Fruit fly (Drosophila melanogaster) whole organism, pupa: ENCODE measurements around the gene CG5112.

Experiments used
- CG10348 ChIP-seq: fragments of 200-800 bp; sonication (Bioruptor generic); IDR thresholded peaks from 2 replicates; pipeline ENCODE4 v1.3.6; 2022; ENCODE audit warnings: missing biosample characterization, missing genetic modification characterization
- CG12605 ChIP-seq: fragments of 200-800 bp; sonication (Bioruptor generic); IDR thresholded peaks from 2 replicates; pipeline ENCODE4 v1.3.6; 2022; ENCODE audit warnings: missing biosample characterization, missing genetic modification characterization
- CG13204 ChIP-seq: fragments of 200-800 bp; sonication (Bioruptor generic); optimal IDR thresholded peaks from 2 replicates; lab custom pipeline; 2018; ENCODE audit warnings: missing biosample characterization, mild to moderate bottlenecking, missing genetic modification characterization, moderate library complexity
- CG14655 ChIP-seq: fragments of 200-800 bp; sonication (Bioruptor generic); optimal IDR thresholded peaks from 3 replicates; lab custom pipeline; 2017; ENCODE audit warnings: mild to moderate bottlenecking, missing biosample characterization, missing genetic modification reagents, missing genetic modification characterization
- CG15710 ChIP-seq: fragments of 200-800 bp; sonication (Bioruptor generic); optimal IDR thresholded peaks from 2 replicates; lab custom pipeline; 2018; ENCODE audit warnings: missing biosample characterization, mild to moderate bottlenecking, missing genetic modification characterization, moderate library complexity
- CG17806 ChIP-seq: fragments of 200-800 bp; sonication (Bioruptor generic); optimal IDR thresholded peaks from 2 replicates; lab custom pipeline; 2018; ENCODE audit warnings: missing biosample characterization, mild to moderate bottlenecking, missing genetic modification characterization, moderate library complexity
- CG32121 ChIP-seq: fragments of 200-800 bp; sonication (Bioruptor generic); IDR thresholded peaks from 2 replicates; pipeline ENCODE4 v1.3.6; 2022; ENCODE audit warnings: missing biosample characterization, missing genetic modification characterization
- CG34367 ChIP-seq: fragments of 200-800 bp; sonication (Bioruptor generic); optimal IDR thresholded peaks from 2 replicates; lab custom pipeline; 2018; ENCODE audit warnings: missing biosample characterization, mild to moderate bottlenecking, missing genetic modification characterization
- CG4496 ChIP-seq: fragments of 200-800 bp; sonication (Bioruptor generic); IDR thresholded peaks from 3 replicates; pipeline ENCODE4 v1.3.6; 2022; ENCODE audit warnings: missing biosample characterization, missing genetic modification characterization
- CG8159 ChIP-seq: fragments of 200-800 bp; sonication (Bioruptor generic); optimal IDR thresholded peaks from 3 replicates; lab custom pipeline; 2018; ENCODE audit warnings: missing biosample characterization, mild to moderate bottlenecking, missing genetic modification characterization, moderate library complexity
- CG8301 ChIP-seq: fragments of 200-800 bp; sonication (Bioruptor generic); optimal IDR thresholded peaks from 2 replicates; lab custom pipeline; 2018; ENCODE audit warnings: missing biosample characterization, mild to moderate bottlenecking, missing genetic modification characterization
- CG9948 ChIP-seq: fragments of 200-800 bp; sonication (Bioruptor generic); optimal IDR thresholded peaks from 2 replicates; lab custom pipeline; 2018; ENCODE audit warnings: missing biosample characterization, mild to moderate bottlenecking, missing genetic modification characterization, moderate library complexity
- D1 ChIP-seq: fragments of 200-800 bp; sonication (Bioruptor generic); optimal IDR thresholded peaks from 2 replicates; lab custom pipeline; 2018; ENCODE audit warnings: missing biosample characterization, mild to moderate bottlenecking, missing genetic modification characterization, moderate library complexity
- EcR ChIP-seq: fragments of 200-800 bp; sonication (Bioruptor generic); optimal IDR thresholded peaks from 3 replicates; lab custom pipeline; 2019; ENCODE audit warnings: missing biosample characterization, missing genetic modification characterization, mild to moderate bottlenecking, moderate library complexity, missing genetic modification reagents
- Ets98B ChIP-seq: fragments of 200-800 bp; sonication (Bioruptor generic); IDR thresholded peaks from 2 replicates; pipeline ENCODE4 v1.3.6; 2022; ENCODE audit warnings: missing biosample characterization, missing genetic modification characterization
- Pif1A ChIP-seq: fragments of 200-800 bp; sonication (Bioruptor generic); optimal IDR thresholded peaks from 3 replicates; lab custom pipeline; 2016; ENCODE audit warnings: missing biosample characterization, missing genetic modification characterization
- Pif1B ChIP-seq: fragments of 200-800 bp; sonication (Bioruptor generic); optimal IDR thresholded peaks from 3 replicates; lab custom pipeline; 2016; ENCODE audit warnings: missing biosample characterization, missing genetic modification characterization
- Snoo ChIP-seq: fragments of 200-800 bp; sonication (Bioruptor generic); optimal IDR thresholded peaks from 3 replicates; lab custom pipeline; 2017; ENCODE audit warnings: missing biosample characterization, mild to moderate bottlenecking, missing genetic modification characterization, inconsistent platforms
- fd96Ca ChIP-seq: fragments of 200-800 bp; sonication (Bioruptor generic); IDR thresholded peaks from 3 replicates; pipeline ENCODE4 v1.3.6; 2022; ENCODE audit warnings: missing biosample characterization, missing genetic modification characterization
- gl ChIP-seq: fragments of 200-800 bp; sonication (Bioruptor generic); optimal IDR thresholded peaks from 2 replicates; lab custom pipeline; 2018; ENCODE audit warnings: missing biosample characterization, mild to moderate bottlenecking, missing genetic modification characterization
- rn ChIP-seq: fragments of 200-800 bp; sonication (Bioruptor generic); IDR thresholded peaks from 2 replicates; pipeline ENCODE4 v1.3.6; 2022; ENCODE audit warnings: missing biosample characterization, missing genetic modification characterization

Gene CG5112

dm6 chr3R:25518584-25518983 lies 27.3 kb downstream of the CG5112 start:
- TF ChIP-seq gl, result no peak
- peak; percentile 38 for TF ChIP-seq D1 (tag; lab: Kevin White, UChicago)
- no peak for TF ChIP-seq CG9948 (tag; lab: Kevin White, UChicago)
- no peak for TF ChIP-seq Ets98B (GFP tag; lab: Robert Waterston, UW)
- TF ChIP-seq fd96Ca (GFP tag; lab: Robert Waterston, UW), result no peak
- TF ChIP-seq CG17806 (tag; lab: Kevin White, UChicago), result no peak
- TF ChIP-seq CG12605 (GFP tag; lab: Robert Waterston, UW), result no peak
- TF ChIP-seq CG34367, result no peak
- TF ChIP-seq, all 21 proteins: peak for 1

DNA sequence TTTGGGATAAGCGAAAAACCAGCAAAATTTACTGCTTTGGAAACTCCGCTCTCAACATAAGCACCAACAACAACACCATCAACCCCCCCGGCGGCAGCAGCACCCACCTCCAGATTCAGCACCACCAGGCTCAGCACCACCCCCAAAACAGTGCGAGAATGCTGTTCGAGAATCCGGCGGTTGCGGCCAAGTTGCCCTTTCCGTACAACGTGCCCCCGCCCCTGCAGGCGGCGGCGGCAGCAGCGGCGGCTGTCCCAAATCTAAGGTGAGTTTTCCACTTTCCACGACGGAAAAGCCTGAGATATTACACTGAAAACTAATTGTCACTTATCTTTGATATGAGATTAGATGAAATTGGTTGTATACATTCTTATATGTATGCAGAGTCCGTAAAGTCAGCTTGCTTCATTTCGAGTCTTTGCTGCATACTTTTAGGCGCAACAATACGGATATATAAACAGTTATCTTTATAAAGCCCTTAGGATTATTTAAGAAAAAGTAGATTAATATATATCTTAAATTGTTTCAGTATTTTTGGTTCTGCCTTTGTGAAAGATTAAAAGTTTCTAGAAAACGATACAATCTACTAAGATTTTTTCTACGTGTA lies 28.3 kb downstream of the CG5112 start:
- TF ChIP-seq CG4496 (GFP tag; lab: Robert Waterston, UW), result no peak
- peak; percentile 10 for TF ChIP-seq CG15710 (tag; lab: Kevin White, UChicago)
- peak; percentile 9 for TF ChIP-seq Pif1A (GFP tag; lab: Kevin White, UChicago)
- TF ChIP-seq CG32121, result peak; percentile 23; the same call in 1 of the 2 replicates
- TF ChIP-seq CG8301 (tag; lab: Kevin White, UChicago), result peak; percentile 3
- no peak for TF ChIP-seq D1 (tag; lab: Kevin White, UChicago)
- TF ChIP-seq Snoo (tag; lab: Kevin White, UChicago), result no peak
- no peak for TF ChIP-seq CG12605 (GFP tag; lab: Robert Waterston, UW)
- TF ChIP-seq CG14655 (GFP tag; lab: Kevin White, UChicago), result peak; percentile 36
- TF ChIP-seq CG8159 (tag; lab: Kevin White, UChicago), result peak; percentile 27
- TF ChIP-seq CG17806 (tag; lab: Kevin White, UChicago), result peak; percentile 17
- TF ChIP-seq CG34367, result no peak
- TF ChIP-seq CG10348, result no peak
- peak; percentile 24 for TF ChIP-seq CG9948 (tag; lab: Kevin White, UChicago)
- TF ChIP-seq CG13204 (GFP tag; lab: Kevin White, UChicago), result peak; percentile 9

DNA sequence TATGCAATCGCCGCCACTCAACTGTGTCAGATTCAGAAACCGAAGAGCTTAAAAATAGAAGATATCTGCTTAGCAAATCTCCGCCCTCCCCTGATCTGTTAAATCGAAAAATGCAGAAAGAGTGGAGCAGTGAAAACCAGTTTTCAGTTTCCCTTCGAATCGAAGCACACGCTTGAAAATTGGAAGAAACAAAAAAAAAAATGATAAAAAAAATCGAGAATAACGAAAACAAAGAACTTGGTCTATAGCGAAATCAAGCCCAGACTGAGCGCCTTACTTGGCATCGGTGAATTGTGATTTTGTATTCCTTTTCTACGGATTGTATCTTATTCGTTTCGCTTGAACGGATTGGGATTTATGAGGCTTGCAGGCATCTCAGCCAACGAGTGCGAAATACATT lies 38.0 kb downstream of the CG5112 start:
- TF ChIP-seq CG15710 (tag; lab: Kevin White, UChicago) (peak; percentile 4), CG32121 (no peak), CG9948 (tag; lab: Kevin White, UChicago) (no peak), CG12605 (GFP tag; lab: Robert Waterston, UW) (0 out of 2 replicates have a peak, but pooled peaks have one; percentile 15), fd96Ca (GFP tag; lab: Robert Waterston, UW) (no peak), gl (peak; percentile 30), EcR (GFP tag; lab: Kevin White, UChicago) (peak; percentile 36), D1 (tag; lab: Kevin White, UChicago) (peak; percentile 48), CG13204 (GFP tag; lab: Kevin White, UChicago) (peak; percentile 33)

- TF ChIP-seq CG8159 (tag; lab: Kevin White, UChicago) (peak; percentile 79), CG8301 (tag; lab: Kevin White, UChicago) (peak; percentile 80), CG12605 (GFP tag; lab: Robert Waterston, UW) (peak; percentile 95), CG9948 (tag; lab: Kevin White, UChicago) (peak; percentile 83), Ets98B (GFP tag; lab: Robert Waterston, UW) (peak; percentile 95), Pif1A (GFP tag; lab: Kevin White, UChicago) (peak; percentile 88), CG13204 (GFP tag; lab: Kevin White, UChicago) (peak; percentile 97), Snoo (tag; lab: Kevin White, UChicago) (peak; percentile 27), gl (peak; percentile 95), rn (GFP tag; lab: Robert Waterston, UW) (peak; percentile 85), D1 (tag; lab: Kevin White, UChicago) (peak; percentile 62), Pif1B (GFP tag; lab: Kevin White, UChicago) (peak; percentile 78), EcR (GFP tag; lab: Kevin White, UChicago) (peak; percentile 82), CG10348 (no peak), CG14655 (GFP tag; lab: Kevin White, UChicago) (peak; percentile 79), fd96Ca (GFP tag; lab: Robert Waterston, UW) (peak; percentile 95), CG17806 (tag; lab: Kevin White, UChicago) (peak; percentile 84), CG15710 (tag; lab: Kevin White, UChicago) (peak; percentile 65), CG34367 (peak; percentile 75), CG32121 (peak; percentile 93), CG4496 (GFP tag; lab: Robert Waterston, UW) (peak; percentile 94; the same call in 2 of the 3 replicates)
Measured at dm6 chr3R:25531905-25532387, 40.7 kb downstream of the CG5112 start.

- TF ChIP-seq CG17806 (tag; lab: Kevin White, UChicago) (no peak), CG13204 (GFP tag; lab: Kevin White, UChicago) (peak; percentile 46), Ets98B (GFP tag; lab: Robert Waterston, UW) (peak; percentile 28; the same call in 1 of the 2 replicates), CG10348 (no peak), CG8159 (tag; lab: Kevin White, UChicago) (peak; percentile 46), D1 (tag; lab: Kevin White, UChicago) (no peak), EcR (GFP tag; lab: Kevin White, UChicago) (peak; percentile 93), CG4496 (GFP tag; lab: Robert Waterston, UW) (no peak), Pif1B (GFP tag; lab: Kevin White, UChicago) (no peak), CG34367 (no peak), CG9948 (tag; lab: Kevin White, UChicago) (peak; percentile 37), CG32121 (no peak), CG15710 (tag; lab: Kevin White, UChicago) (peak; percentile 23), gl (no peak), Snoo (tag; lab: Kevin White, UChicago) (no peak), fd96Ca (GFP tag; lab: Robert Waterston, UW) (no peak), CG8301 (tag; lab: Kevin White, UChicago) (no peak), CG12605 (GFP tag; lab: Robert Waterston, UW) (no peak), CG14655 (GFP tag; lab: Kevin White, UChicago) (peak; percentile 53), rn (GFP tag; lab: Robert Waterston, UW) (no peak), Pif1A (GFP tag; lab: Kevin White, UChicago) (no peak)
Measured at dm6 chr3R:25532406-25533225, 41.4 kb downstream of the CG5112 start.
